Fruit fly (Drosophila melanogaster) whole organism, embryonic: ENCODE results near the gene ND-B17.2.

Experiments used
- Bdp1 ChIP-seq: fragments of 200-800 bp; sonication (Bioruptor generic); optimal IDR thresholded peaks from 3 replicates; lab custom pipeline; 2016; ENCODE audit warnings: missing biosample characterization, missing genetic modification characterization
- CG17912 ChIP-seq: fragments of 200-800 bp; sonication (Bioruptor generic); optimal IDR thresholded peaks from 2 replicates; lab custom pipeline; 2018; ENCODE audit warnings: missing biosample characterization, mild to moderate bottlenecking, missing genetic modification characterization
- CG5953 ChIP-seq: fragments of 200-800 bp; sonication (Bioruptor generic); IDR thresholded peaks from 2 replicates; pipeline ENCODE4 v1.3.6; 2022; ENCODE audit warnings: missing biosample characterization, missing genetic modification characterization
- CG9727 ChIP-seq: fragments of 200-800 bp; sonication (Bioruptor generic); optimal IDR thresholded peaks from 3 replicates; lab custom pipeline; 2017; ENCODE audit warnings: missing biosample characterization, mild to moderate bottlenecking, missing genetic modification characterization
- H2.0 ChIP-seq: fragments of 200-800 bp; sonication (Bioruptor generic); IDR thresholded peaks from 2 replicates; pipeline ENCODE4 v1.3.6; 2022; ENCODE audit warnings: missing biosample characterization, missing genetic modification characterization
- Neu2 ChIP-seq: fragments of 200-800 bp; sonication (Bioruptor generic); optimal IDR thresholded peaks from 3 replicates; lab custom pipeline; 2016; ENCODE audit warnings: missing biosample characterization, missing genetic modification characterization, borderline replicate concordance
- Rfx ChIP-seq: fragments of 200-800 bp; sonication (Bioruptor generic); IDR thresholded peaks from 2 replicates; pipeline ENCODE4 v1.3.6; 2022; ENCODE audit warnings: missing biosample characterization, missing genetic modification characterization
- gem ChIP-seq: fragments of 200-800 bp; sonication (Bioruptor generic); optimal IDR thresholded peaks from 2 replicates; lab custom pipeline; 2019; ENCODE audit warnings: missing biosample characterization, mild to moderate bottlenecking, missing genetic modification characterization, moderate library complexity

- TF ChIP-seq Rfx (GFP tag; lab: Robert Waterston, UW): no peak
- TF ChIP-seq Neu2: no peak
- no peak for TF ChIP-seq CG17912 (GFP tag; lab: Kevin White, UChicago)
- no peak for TF ChIP-seq H2.0
- TF ChIP-seq gem (tag; lab: Kevin White, UChicago): no peak
- TF ChIP-seq CG9727 (GFP tag; lab: Kevin White, UChicago): no peak
- no peak for TF ChIP-seq CG5953 (GFP tag; lab: Robert Waterston, UW)
- no peak for TF ChIP-seq Bdp1 (GFP tag; lab: Kevin White, UChicago)
These were observed 5.2 kb downstream of the ND-B17.2 start, which contains the start of the genes Rad1 and Sws1 for dm6 chr2L:2574717-2575273.
